Fruit fly (Drosophila melanogaster): ENCODE data around the gene CtsB.

Gene CtsB

DNA sequence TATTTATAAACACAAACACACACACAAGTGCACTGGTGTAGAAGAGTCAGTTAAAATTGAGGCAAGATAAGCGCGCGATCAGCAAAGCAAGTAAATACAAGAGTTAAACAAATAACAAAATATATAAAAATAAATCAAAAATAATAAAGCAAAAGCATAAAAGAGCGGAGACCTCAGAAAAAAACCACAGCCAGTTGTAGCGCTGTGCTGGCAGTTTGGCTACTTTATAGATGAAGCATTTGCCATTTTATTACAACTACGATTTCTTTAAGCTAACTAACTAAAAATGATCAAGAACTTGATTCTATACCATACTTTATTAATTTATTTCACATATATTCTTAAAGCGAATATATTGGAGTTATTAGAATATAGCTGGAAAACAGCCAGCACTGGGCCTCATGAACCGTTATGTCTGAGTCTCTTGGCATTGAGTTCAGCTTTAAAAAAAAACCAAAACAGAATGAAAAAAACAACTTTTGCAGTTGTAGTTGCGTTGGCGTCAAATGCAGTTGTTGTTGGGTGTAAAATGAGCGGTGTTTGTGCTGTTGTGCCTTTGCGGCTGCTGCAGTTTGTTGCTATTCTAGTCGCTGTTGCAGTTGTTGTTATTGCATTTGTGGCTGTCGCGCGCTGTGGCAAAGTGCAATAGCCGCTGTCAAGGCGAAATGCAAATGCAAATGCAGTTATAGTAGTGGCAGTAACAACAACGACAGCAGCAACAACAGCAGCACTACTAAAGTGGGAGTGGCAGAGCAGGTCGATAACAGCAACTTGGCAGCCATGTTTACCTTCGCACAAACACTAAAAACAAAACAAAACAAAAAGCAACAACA, 34.1 kb downstream of the CtsB start:
- no peak for TF ChIP-seq CG8478 (optimal IDR thresholded peaks at IDR 0.05)
- no peak for TF ChIP-seq CTCF (optimal IDR thresholded peaks at IDR 0.05)

DNA sequence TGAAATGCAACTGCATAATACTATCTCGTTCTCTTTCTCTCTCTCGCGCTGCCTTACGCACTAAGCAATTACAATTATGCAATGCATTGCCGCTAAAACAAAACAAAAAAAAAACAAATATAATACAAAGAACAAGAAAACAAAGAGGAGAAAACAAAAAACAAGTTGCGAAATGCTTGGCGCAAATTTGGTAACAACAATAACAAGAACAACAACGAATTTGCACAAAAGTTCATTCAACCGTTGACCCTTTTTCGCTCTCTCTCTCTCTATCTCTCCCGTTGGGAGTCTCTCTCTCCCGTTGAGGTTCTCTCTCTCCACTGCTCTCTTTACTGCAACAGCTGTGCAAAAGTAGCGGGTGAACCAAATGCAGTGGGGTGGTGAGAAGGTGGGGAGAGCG, 34.9 kb downstream of the CtsB start:
- TF ChIP-seq CG8478 (optimal IDR thresholded peaks at IDR 0.05) (no peak), CTCF (optimal IDR thresholded peaks at IDR 0.05) (no peak)

DNA sequence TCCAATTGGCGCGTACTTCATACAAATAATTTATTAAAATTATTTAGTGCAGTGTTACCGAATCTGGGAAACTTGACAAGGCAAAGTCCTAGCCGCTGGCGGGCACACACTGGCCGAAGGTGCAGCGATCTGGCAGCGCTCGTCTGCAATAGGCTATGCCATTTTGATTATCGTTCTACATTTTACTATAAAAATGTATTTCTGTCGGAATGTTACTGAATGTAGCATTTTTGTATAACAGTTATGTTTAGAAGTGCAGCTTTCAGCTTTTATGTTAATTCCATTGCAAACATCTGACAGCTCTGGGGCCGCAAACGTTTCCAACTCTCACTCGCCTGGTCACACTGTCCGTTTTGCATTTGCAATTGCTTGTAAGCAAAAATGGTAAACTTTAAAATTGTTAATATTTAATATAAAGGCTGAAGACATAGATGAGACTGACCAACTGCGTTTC, 37.3 kb downstream of the CtsB start, which contains the start of gene Grip91:
Gene Grip91, minus strand, starts transcription at position 85 of the 454 bp plus-strand sequence.
- no peak for TF ChIP-seq CG8478 (optimal IDR thresholded peaks at IDR 0.05)
- peak; percentile 2 to 31 for TF ChIP-seq CTCF (optimal IDR thresholded peaks at IDR 0.05)

DNA sequence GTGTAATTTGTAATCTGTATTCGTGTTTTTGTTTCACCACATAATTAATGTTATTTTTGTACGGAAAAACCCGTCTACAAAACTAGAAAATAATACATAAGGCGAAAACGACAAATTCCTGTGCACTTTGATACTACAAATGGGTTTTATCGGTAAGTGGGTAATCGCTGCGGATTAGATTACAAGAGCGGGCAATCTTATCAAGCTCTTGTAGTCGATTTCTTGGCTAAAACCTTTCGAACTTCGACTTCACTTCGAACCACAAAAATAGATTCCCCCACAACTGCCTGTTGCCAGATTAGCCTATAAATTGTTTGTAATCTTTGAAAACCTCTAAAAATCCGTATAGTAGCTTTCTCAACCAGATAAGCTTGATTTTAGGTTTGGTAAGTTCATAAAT, 41.0 kb downstream of the CtsB start:
- TF ChIP-seq CG8478 (optimal IDR thresholded peaks at IDR 0.05) (no peak), CTCF (optimal IDR thresholded peaks at IDR 0.05) (no peak)

DNA sequence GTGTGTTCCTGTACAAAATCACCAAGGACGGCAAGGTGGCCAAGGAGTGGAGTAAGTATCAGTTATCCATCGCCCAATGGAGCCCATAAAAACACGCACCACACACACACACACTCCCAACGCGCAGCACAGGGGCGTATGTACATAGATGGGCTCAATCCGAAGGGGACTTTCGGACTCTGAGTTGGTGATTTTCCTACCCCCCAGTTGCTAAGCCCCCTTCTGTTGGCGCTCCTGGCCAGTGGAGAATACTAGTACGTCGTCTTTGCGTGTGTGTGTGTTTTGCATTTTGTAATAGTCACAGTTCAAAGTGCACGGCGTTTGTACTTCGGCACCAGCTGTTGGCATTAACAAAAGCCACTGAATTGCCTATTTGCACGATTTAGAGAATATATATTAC, 41.9 kb downstream of the CtsB start:
- TF ChIP-seq CTCF (optimal IDR thresholded peaks at IDR 0.05) (no peak), CG8478 (optimal IDR thresholded peaks at IDR 0.05) (no peak)

DNA sequence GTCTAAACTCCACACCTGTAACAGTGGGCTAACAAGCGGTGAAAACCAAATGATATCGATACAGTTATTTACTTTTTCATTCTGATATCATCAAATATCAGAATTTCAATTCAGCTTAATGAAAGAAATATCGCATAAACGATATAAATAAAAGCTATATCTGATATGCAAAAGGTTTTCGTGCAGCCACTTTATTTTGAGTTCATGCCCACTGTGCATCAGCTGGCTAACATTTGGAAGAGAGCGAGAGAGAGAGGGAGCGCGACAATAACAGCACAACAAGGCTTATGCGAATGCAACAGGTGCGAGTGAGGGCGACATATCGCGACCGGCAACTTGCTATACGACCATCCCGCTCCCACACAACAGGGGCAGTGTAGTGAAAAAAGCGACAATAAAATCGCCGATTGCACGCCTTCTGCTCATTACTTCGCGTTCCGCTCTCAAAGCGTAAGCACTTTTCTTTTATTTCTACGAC, 42.5 kb downstream of the CtsB start, which contains the start of gene CG11151:
Gene CG11151, plus strand, starts transcription at position 334 of the 478 bp plus-strand sequence.
- TF ChIP-seq CG8478 (optimal IDR thresholded peaks at IDR 0.05) (no peak), CTCF (optimal IDR thresholded peaks at IDR 0.05) (peak in 1 of 2 experiments; percentile 20)

DNA sequence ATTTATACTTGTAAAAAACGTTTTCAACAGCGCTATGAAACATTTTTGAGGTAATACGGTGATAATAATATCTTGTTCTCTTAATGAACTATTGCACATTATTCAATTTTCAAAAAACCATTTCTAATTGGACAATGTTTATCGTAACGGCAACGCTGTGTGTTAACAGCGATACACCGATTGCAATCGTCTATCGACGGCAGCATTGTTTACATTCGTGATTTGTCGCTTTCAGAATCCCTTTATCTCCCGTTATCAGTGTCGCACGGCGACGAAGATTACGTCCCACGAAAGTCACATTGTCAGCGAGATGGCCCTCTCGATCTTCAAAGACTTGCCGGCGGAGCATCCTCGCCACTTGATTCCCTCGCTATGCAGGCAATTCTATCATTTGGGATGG, 44.0 kb downstream of the CtsB start, which contains the start of gene CG11134:
Gene CG11134, plus strand, starts transcription at position 4 of the 400 bp plus-strand sequence.
- TF ChIP-seq CG8478 (optimal IDR thresholded peaks at IDR 0.05), result no peak
- no peak for TF ChIP-seq CTCF (optimal IDR thresholded peaks at IDR 0.05)

DNA sequence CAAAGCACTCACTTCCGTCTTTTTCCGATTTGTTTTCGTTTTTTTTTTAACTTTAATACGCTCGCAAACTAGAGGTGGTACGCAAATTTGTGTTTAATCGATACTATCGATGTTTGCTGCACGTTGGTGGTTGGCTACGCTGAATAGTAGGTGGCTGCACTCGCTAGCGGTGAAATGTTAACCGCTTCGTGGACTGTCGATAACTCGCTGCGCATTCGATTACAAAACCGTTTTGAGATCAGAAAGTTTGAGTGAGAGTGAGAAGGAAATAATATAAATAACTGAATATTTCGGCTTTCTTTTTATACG, 45.8 kb downstream of the CtsB start, which contains the start of gene g:
Gene g, minus strand, starts transcription at position 105 of the 309 bp plus-strand sequence.
- TF ChIP-seq CTCF (optimal IDR thresholded peaks at IDR 0.05), result peak in 1 of 2 experiments; percentile 51
- TF ChIP-seq CG8478 (optimal IDR thresholded peaks at IDR 0.05), result no peak

DNA sequence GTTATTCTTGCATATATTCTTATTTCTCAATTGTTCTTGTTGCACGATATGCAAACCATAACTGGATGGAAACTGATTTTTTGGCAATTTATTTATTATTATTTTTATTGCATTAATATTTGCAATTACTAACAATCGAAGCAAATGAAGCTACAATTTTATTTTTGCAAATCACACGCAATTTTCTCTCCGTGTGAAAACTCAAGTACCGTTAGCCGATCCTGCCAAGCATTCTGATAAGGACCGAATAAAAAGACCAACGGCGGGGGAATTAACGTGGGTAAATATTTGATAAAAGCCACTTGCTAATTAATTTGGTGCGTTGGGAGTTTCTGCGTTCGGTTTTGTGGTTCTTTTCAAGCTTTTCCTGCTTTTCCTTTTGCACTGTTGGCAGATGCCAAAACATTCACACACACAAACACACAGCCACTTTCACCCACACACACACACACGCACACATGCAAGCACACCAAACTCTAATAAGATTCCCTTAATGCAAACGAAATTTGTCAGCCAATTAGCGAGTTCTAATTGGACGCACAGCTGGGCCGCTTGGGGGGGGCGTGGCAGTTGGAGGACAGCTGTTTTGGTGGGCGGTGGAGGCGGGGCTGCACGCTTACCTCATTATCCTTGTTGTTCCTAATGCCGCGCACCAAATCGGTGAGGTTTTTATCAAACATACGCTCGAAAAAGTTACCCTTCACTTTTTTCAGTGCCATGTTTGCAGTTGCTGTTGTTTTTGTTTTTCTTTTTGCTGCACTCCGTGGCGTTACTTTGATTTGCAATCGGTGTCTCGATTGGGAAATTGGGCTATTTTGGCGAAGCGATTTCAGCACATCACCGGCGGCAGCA, 46.4 kb downstream of the CtsB start:
- TF ChIP-seq CG8478 (optimal IDR thresholded peaks at IDR 0.05), result no peak
- no peak for TF ChIP-seq CTCF (optimal IDR thresholded peaks at IDR 0.05)

DNA sequence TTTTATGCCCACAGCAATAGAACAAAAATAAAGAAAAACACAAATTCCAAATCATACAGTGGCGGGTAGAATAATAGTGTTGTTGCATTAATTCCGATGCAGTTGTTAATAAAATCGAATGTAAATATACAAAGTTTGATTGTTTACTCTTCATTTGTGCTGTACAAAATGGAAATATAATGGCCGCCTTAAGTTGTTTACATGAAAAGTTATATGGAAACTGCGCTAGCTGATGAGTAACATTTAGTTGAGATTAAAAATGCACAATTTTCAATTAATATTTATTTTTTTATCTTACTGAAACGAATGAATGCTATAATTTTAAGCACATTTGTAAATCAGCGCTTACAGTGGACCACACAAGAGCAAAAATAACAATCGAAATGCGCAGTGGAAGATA, 47.1 kb downstream of the CtsB start:
- TF ChIP-seq CTCF (optimal IDR thresholded peaks at IDR 0.05) (no peak), CG8478 (optimal IDR thresholded peaks at IDR 0.05) (no peak)

Data from S2 (cell line).